Worm (Caenorhabditis elegans): ENCODE measurements around the gene nlp-82.
A peak's percentile ranks its signal among the peaks of the same experiment; 100 is the strongest.

Gene nlp-82

DNA sequence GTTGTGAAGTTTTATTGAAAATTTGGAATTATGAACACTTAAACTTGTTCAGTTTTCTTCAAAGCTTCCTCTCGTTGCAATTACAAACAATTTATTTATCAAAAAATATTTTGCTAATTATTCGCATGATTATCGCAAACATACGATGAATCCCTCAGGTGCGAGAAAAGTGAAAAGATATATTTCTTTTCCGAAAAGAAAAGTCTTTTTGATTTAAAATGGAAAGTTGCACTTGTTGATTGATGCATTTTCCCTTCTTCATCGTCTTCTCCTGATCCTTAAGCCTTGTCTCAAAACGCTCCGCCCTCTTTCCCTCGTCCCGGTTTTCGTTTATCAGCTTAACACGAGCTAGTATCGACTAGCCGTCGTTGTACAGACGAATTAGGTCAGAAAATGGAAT is 21.6 kb downstream of the nlp-82 start:
- no peak for TF ChIP-seq ZK546.5 (tag; optimal IDR thresholded peaks at IDR 0.05)
- TF ChIP-seq nhr-23 (tag; optimal IDR thresholded peaks at IDR 0.05), result peak; percentile 16
- no peak for TF ChIP-seq lin-39 (tag; optimal IDR thresholded peaks at IDR 0.05)
- peak; percentile 34 for TF ChIP-seq nhr-43 (tag; optimal IDR thresholded peaks at IDR 0.05; ENCODE audit: poor library complexity, severe bottlenecking)

- no peak for TF ChIP-seq ceh-9 (tag; optimal IDR thresholded peaks at IDR 0.05)
- peak; percentile 86 for TF ChIP-seq elt-2 (tag; optimal IDR thresholded peaks at IDR 0.05)
- TF ChIP-seq pha-4 (tag; optimal IDR thresholded peaks at IDR 0.05), result peak; percentile 64
- no peak for TF ChIP-seq mml-1 (tag; optimal IDR thresholded peaks at IDR 0.05)
- peak; percentile 1 for TF ChIP-seq ceh-28 (tag; optimal IDR thresholded peaks at IDR 0.05)
- TF ChIP-seq pqm-1 (tag; optimal IDR thresholded peaks at IDR 0.05), result peak; percentile 96
- TF ChIP-seq skn-1 (tag; optimal IDR thresholded peaks at IDR 0.05), result peak; percentile 82
- no peak for TF ChIP-seq sea-2 (GFP tag; optimal IDR thresholded peaks at IDR 0.05)
Observed at ce11 chrII:9231240-9231639, 22.8 kb downstream of the nlp-82 start, which contains the start of gene gst-13. Gene gst-13, plus strand, starts transcription at chrII:9231457.

ce11 chrII:9227134-9227533 is 27.0 kb downstream of the nlp-82 start, which contains the start of gene abu-14:
Gene abu-14, minus strand, starts transcription at chrII:9227214.
- TF ChIP-seq skn-1 (tag; optimal IDR thresholded peaks at IDR 0.05), result no peak
- TF ChIP-seq daf-12 (tag; optimal IDR thresholded peaks at IDR 0.05), result no peak
- no peak for TF ChIP-seq hmg-11 (tag; optimal IDR thresholded peaks at IDR 0.05)
- no peak for TF ChIP-seq lin-15B (tag; optimal IDR thresholded peaks at IDR 0.05)
- TF ChIP-seq nhr-28 (tag; optimal IDR thresholded peaks at IDR 0.05), result no peak
- TF ChIP-seq zag-1 (tag; optimal IDR thresholded peaks at IDR 0.05), result no peak
- no peak for TF ChIP-seq lsy-12 (tag; optimal IDR thresholded peaks at IDR 0.05)
- TF ChIP-seq mml-1 (tag; optimal IDR thresholded peaks at IDR 0.05), result no peak
- no peak for TF ChIP-seq fkh-10 (GFP tag; optimal IDR thresholded peaks at IDR 0.05)
- TF ChIP-seq elt-3 (tag; optimal IDR thresholded peaks at IDR 0.05), result no peak
- TF ChIP-seq nhr-43 (tag; optimal IDR thresholded peaks at IDR 0.05; ENCODE audit: poor library complexity, severe bottlenecking), result no peak

DNA sequence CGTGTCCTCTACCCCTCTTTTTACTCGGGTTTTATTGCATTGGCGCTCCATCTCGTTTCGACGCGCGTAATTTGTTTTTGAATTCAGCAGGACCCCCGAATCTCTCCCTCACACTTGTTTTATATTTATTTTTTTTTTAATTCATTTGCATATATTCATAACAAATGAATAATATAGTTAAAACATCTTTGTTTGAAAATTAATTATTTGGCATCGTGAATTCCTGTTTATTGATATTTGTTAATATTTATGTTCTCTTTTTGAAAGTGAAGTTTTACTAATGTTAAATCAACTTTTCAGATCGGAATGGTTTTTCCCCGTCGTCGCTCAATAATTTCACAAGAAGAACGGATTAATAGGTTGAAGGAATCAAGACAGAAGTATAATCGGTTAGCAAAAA is 31.1 kb downstream of the nlp-82 start, which contains the start of gene ZK1067.3:
TSS of gene ZK1067.3 (plus strand) at position 301 of the 400 bp plus-strand sequence.
- TF ChIP-seq ceh-9 (tag; optimal IDR thresholded peaks at IDR 0.05), result no peak
- no peak for TF ChIP-seq daf-12 (tag; optimal IDR thresholded peaks at IDR 0.05)
- no peak for TF ChIP-seq nhr-237 (tag; optimal IDR thresholded peaks at IDR 0.05)
- TF ChIP-seq nhr-11 (tag; optimal IDR thresholded peaks at IDR 0.05), result no peak
- TF ChIP-seq mml-1 (tag; optimal IDR thresholded peaks at IDR 0.05), result no peak
- TF ChIP-seq pqm-1 (tag; optimal IDR thresholded peaks at IDR 0.05), result no peak

ce11 chrII:9213055-9213708 is 40.9 kb downstream of the nlp-82 start, which contains the start of gene znfx-1:
Gene znfx-1, plus strand, starts transcription at chrII:9213658.
- TF ChIP-seq ZK546.5 (tag; optimal IDR thresholded peaks at IDR 0.05) (no peak), nhr-25 (tag; optimal IDR thresholded peaks at IDR 0.05) (no peak), nhr-11 (tag; optimal IDR thresholded peaks at IDR 0.05) (no peak), hmg-11 (tag; optimal IDR thresholded peaks at IDR 0.05) (no peak), lin-15B (tag; optimal IDR thresholded peaks at IDR 0.05) (no peak), fkh-2 (tag; optimal IDR thresholded peaks at IDR 0.05) (no peak), pha-4 (tag; optimal IDR thresholded peaks at IDR 0.05) (no peak), elt-3 (tag; optimal IDR thresholded peaks at IDR 0.05) (no peak), ceh-82 (tag; optimal IDR thresholded peaks at IDR 0.05) (no peak), nhr-67 (tag; optimal IDR thresholded peaks at IDR 0.05) (no peak), elt-1 (tag; optimal IDR thresholded peaks at IDR 0.05) (no peak), tbx-2 (tag; optimal IDR thresholded peaks at IDR 0.05) (no peak), ceh-16 (tag; optimal IDR thresholded peaks at IDR 0.05) (no peak), ceh-28 (tag; optimal IDR thresholded peaks at IDR 0.05) (no peak), egl-5 (tag; optimal IDR thresholded peaks at IDR 0.05) (no peak), R02D3.7 (tag; optimal IDR thresholded peaks at IDR 0.05) (no peak), ceh-9 (tag; optimal IDR thresholded peaks at IDR 0.05) (no peak)

DNA sequence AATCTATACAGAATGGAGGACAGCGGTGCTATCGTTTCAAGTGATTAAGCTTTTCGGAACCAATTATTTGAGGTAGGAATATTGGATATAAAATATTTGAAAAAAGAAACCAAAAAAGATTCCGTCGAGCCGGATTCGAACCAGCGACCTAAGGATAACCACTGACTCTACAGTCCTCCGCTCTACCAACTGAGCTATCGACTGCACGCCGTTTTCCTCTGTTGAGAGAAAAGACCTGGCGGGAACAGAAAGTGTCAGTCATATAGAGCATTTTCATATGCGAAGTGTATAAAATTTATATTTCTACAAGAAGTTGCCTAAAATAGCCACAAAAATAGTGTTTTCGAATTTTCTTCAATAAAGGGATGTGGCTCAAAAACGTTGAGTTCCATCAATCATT is 42.4 kb downstream of the nlp-82 start:
- TF ChIP-seq snpc-4 (tag; optimal IDR thresholded peaks at IDR 0.05) (peak; percentile 96), elt-2 (tag; optimal IDR thresholded peaks at IDR 0.05) (peak; percentile 62), nhr-25 (tag; optimal IDR thresholded peaks at IDR 0.05) (peak; percentile 26), nhr-43 (tag; optimal IDR thresholded peaks at IDR 0.05; ENCODE audit: poor library complexity, severe bottlenecking) (peak; percentile 57), nhr-23 (tag; optimal IDR thresholded peaks at IDR 0.05) (peak; percentile 11), jun-1 (tag; optimal IDR thresholded peaks at IDR 0.05) (peak; percentile 5), lsy-12 (tag; optimal IDR thresholded peaks at IDR 0.05) (peak; percentile 58), lin-15B (tag; optimal IDR thresholded peaks at IDR 0.05) (no peak), pqm-1 (tag; optimal IDR thresholded peaks at IDR 0.05) (peak; percentile 26), skn-1 (tag; optimal IDR thresholded peaks at IDR 0.05) (no peak)
